Worm (Caenorhabditis elegans) whole organism, late embryonic: Measurements from ENCODE around the gene arrd-7.

ENCODE experiments used
- C08G9.2 ChIP-seq: sonication (generic microtip); optimal IDR thresholded peaks from 2 replicates; lab custom pipeline; 2016; ENCODE audit warnings: mild to moderate bottlenecking, missing genetic modification characterization, moderate library complexity, missing compliant biosample characterization
- K09A11.1 ChIP-seq: sonication (generic microtip); optimal IDR thresholded peaks from 2 replicates; lab custom pipeline; 2017; ENCODE audit warnings: antibody characterized with exemption, mild to moderate bottlenecking, missing genetic modification characterization, missing compliant biosample characterization; ENCODE audit not compliant: insufficient read depth
- T23F11.4 ChIP-seq: fragments of 200-800 bp; sonication (Bioruptor generic); optimal IDR thresholded peaks from 2 replicates; lab custom pipeline; 2018; ENCODE audit warnings: mild to moderate bottlenecking, missing genetic modification characterization, missing compliant biosample characterization
- Y22D7AL.16 ChIP-seq: sonication (generic microtip); optimal IDR thresholded peaks from 2 replicates; lab custom pipeline; 2016; ENCODE audit warnings: missing genetic modification characterization, missing compliant biosample characterization
- ahr-1 ChIP-seq: sonication (generic microtip); optimal IDR thresholded peaks from 2 replicates; lab custom pipeline; 2016; ENCODE audit warnings: missing genetic modification characterization, missing compliant biosample characterization
- ama-1 ChIP-seq: fragments of 150-350 bp; optimal IDR thresholded peaks from 2 replicates; lab custom pipeline; 2014
- ceh-19 ChIP-seq: fragments of 200-800 bp; sonication (Bioruptor generic); optimal IDR thresholded peaks from 2 replicates; lab custom pipeline; 2018; ENCODE audit warnings: mild to moderate bottlenecking, missing genetic modification characterization, missing compliant biosample characterization
- ceh-2 ChIP-seq: sonication (generic microtip); optimal IDR thresholded peaks from 2 replicates; lab custom pipeline; 2016; ENCODE audit warnings: missing genotype, missing genetic modification characterization, missing compliant biosample characterization
- ceh-22 ChIP-seq: sonication (generic microtip); optimal IDR thresholded peaks from 2 replicates; lab custom pipeline; 2017; ENCODE audit warnings: missing biosample characterization, missing genetic modification characterization
- ceh-24 ChIP-seq: sonication (generic microtip); optimal IDR thresholded peaks from 2 replicates; lab custom pipeline; 2016; ENCODE audit warnings: mild to moderate bottlenecking, missing genetic modification characterization, missing compliant biosample characterization
- ceh-30 ChIP-seq: fragments of 150-350 bp; optimal IDR thresholded peaks from 2 replicates; lab custom pipeline; 2014; ENCODE audit warnings: missing biosample characterization, missing genetic modification characterization
- ceh-31 ChIP-seq: sonication (generic microtip); optimal IDR thresholded peaks from 2 replicates; lab custom pipeline; 2016; ENCODE audit warnings: missing genetic modification characterization, missing compliant biosample characterization
- ceh-34 ChIP-seq: sonication (generic microtip); optimal IDR thresholded peaks from 2 replicates; lab custom pipeline; 2016; ENCODE audit warnings: mild to moderate bottlenecking, missing genetic modification characterization, missing compliant biosample characterization
- ceh-45 ChIP-seq: fragments of 200-800 bp; sonication (Bioruptor generic); IDR thresholded peaks from 2 replicates; pipeline ENCODE4 v1.3.6; 2022; ENCODE audit warnings: missing genetic modification reagents, missing genetic modification characterization, missing compliant biosample characterization
- ceh-48 ChIP-seq: sonication (generic microtip); optimal IDR thresholded peaks from 2 replicates; lab custom pipeline; 2016; ENCODE audit warnings: missing genetic modification characterization, inconsistent platforms, missing compliant biosample characterization
- ceh-6 ChIP-seq: fragments of 200-800 bp; sonication (Bioruptor generic); optimal IDR thresholded peaks from 2 replicates; lab custom pipeline; 2018; ENCODE audit warnings: mild to moderate bottlenecking, missing genetic modification characterization, missing compliant biosample characterization
- ceh-9 ChIP-seq: sonication (generic microtip); optimal IDR thresholded peaks from 2 replicates; lab custom pipeline; 2016; ENCODE audit warnings: mild to moderate bottlenecking, missing genetic modification characterization, inconsistent platforms, missing compliant biosample characterization
- che-1 ChIP-seq: sonication (generic microtip); optimal IDR thresholded peaks from 2 replicates; lab custom pipeline; 2016; ENCODE audit warnings: mild to moderate bottlenecking, missing genetic modification characterization, missing compliant biosample characterization
- dmd-4 ChIP-seq: sonication (generic microtip); optimal IDR thresholded peaks from 2 replicates; lab custom pipeline; 2016; ENCODE audit warnings: borderline replicate concordance, missing genetic modification characterization, missing compliant biosample characterization
- dve-1 ChIP-seq: sonication (generic microtip); optimal IDR thresholded peaks from 2 replicates; lab custom pipeline; 2017; ENCODE audit warnings: antibody characterized with exemption, mild to moderate bottlenecking, missing genetic modification characterization, missing compliant biosample characterization
- ets-4 ChIP-seq: sonication (generic microtip); optimal IDR thresholded peaks from 2 replicates; lab custom pipeline; 2016; ENCODE audit warnings: missing genetic modification characterization, missing compliant biosample characterization
- eyg-1 ChIP-seq: sonication (generic microtip); optimal IDR thresholded peaks from 2 replicates; lab custom pipeline; 2016; ENCODE audit warnings: missing genotype, missing genetic modification characterization, missing compliant biosample characterization
- fkh-6 ChIP-seq: sonication (generic microtip); optimal IDR thresholded peaks from 2 replicates; lab custom pipeline; 2016; ENCODE audit warnings: missing genetic modification characterization, missing compliant biosample characterization
- hlh-13 ChIP-seq: fragments of 200-800 bp; sonication (Bioruptor generic); optimal IDR thresholded peaks from 2 replicates; lab custom pipeline; 2018; ENCODE audit warnings: mild to moderate bottlenecking, missing genetic modification characterization, missing compliant biosample characterization
- hlh-15 ChIP-seq: sonication (generic microtip); optimal IDR thresholded peaks from 2 replicates; lab custom pipeline; 2016; ENCODE audit warnings: missing genetic modification characterization, missing compliant biosample characterization
- hlh-6 ChIP-seq: sonication (generic microtip); optimal IDR thresholded peaks from 2 replicates; lab custom pipeline; 2016; ENCODE audit warnings: missing genotype, missing genetic modification characterization, missing compliant biosample characterization
- lin-11 ChIP-seq: fragments of 200-800 bp; sonication (Bioruptor generic); optimal IDR thresholded peaks from 2 replicates; lab custom pipeline; 2018; ENCODE audit warnings: mild to moderate bottlenecking, missing genetic modification characterization, missing compliant biosample characterization
- madf-2 ChIP-seq: sonication (generic microtip); optimal IDR thresholded peaks from 2 replicates; lab custom pipeline; 2017; ENCODE audit warnings: missing genetic modification characterization, missing compliant biosample characterization
- nhr-232 ChIP-seq: sonication (generic microtip); optimal IDR thresholded peaks from 2 replicates; lab custom pipeline; 2016; ENCODE audit warnings: missing genetic modification characterization, missing compliant biosample characterization
- npax-4 ChIP-seq: sonication (generic microtip); optimal IDR thresholded peaks from 2 replicates; lab custom pipeline; 2016; ENCODE audit warnings: missing genetic modification characterization, missing compliant biosample characterization
- odd-2 ChIP-seq: sonication (generic microtip); optimal IDR thresholded peaks from 2 replicates; lab custom pipeline; 2017; ENCODE audit warnings: antibody characterized with exemption, mild to moderate bottlenecking, missing genetic modification characterization, missing compliant biosample characterization
- pat-9 ChIP-seq: fragments of 200-800 bp; sonication (Bioruptor generic); optimal IDR thresholded peaks from 2 replicates; lab custom pipeline; 2018; ENCODE audit warnings: mild to moderate bottlenecking, missing genetic modification characterization, moderate library complexity, missing compliant biosample characterization
- pha-2 ChIP-seq: sonication (generic microtip); optimal IDR thresholded peaks from 2 replicates; lab custom pipeline; 2017; ENCODE audit warnings: mild to moderate bottlenecking, missing genetic modification characterization, missing compliant biosample characterization
- pha-4 ChIP-seq: fragments of 150-350 bp; optimal IDR thresholded peaks from 2 replicates; lab custom pipeline; 2018; ENCODE audit warnings: missing biosample characterization, missing genetic modification reagents, missing genetic modification characterization
- pqm-1 ChIP-seq: sonication (generic microtip); optimal IDR thresholded peaks from 2 replicates; lab custom pipeline; 2016; ENCODE audit warnings: missing genetic modification characterization, missing compliant biosample characterization
- pros-1 ChIP-seq: fragments of 150-350 bp; optimal IDR thresholded peaks from 2 replicates; lab custom pipeline; 2014; ENCODE audit warnings: missing biosample characterization, missing genetic modification reagents, missing genetic modification characterization
- ref-2 ChIP-seq: sonication (generic microtip); optimal IDR thresholded peaks from 2 replicates; lab custom pipeline; 2016; ENCODE audit warnings: missing genetic modification characterization, missing compliant biosample characterization
- rnt-1 ChIP-seq: sonication (generic microtip); optimal IDR thresholded peaks from 2 replicates; lab custom pipeline; 2016; ENCODE audit warnings: missing genetic modification characterization, missing compliant biosample characterization
- sdc-2 ChIP-seq: sonication (generic microtip); optimal IDR thresholded peaks from 2 replicates; lab custom pipeline; 2016; ENCODE audit warnings: missing genotype, missing genetic modification characterization, missing compliant biosample characterization
- sox-2 ChIP-seq: fragments of 200-800 bp; sonication (Bioruptor generic); IDR thresholded peaks from 2 replicates; pipeline ENCODE4 v1.3.6; 2022; ENCODE audit warnings: missing genetic modification reagents, missing genetic modification characterization, missing compliant biosample characterization
- sox-4 ChIP-seq: sonication (generic microtip); optimal IDR thresholded peaks from 2 replicates; lab custom pipeline; 2017; ENCODE audit warnings: mild to moderate bottlenecking, missing genetic modification characterization, inconsistent platforms, missing compliant biosample characterization
- syd-9 ChIP-seq: sonication (generic microtip); optimal IDR thresholded peaks from 2 replicates; lab custom pipeline; 2016; ENCODE audit warnings: mild to moderate bottlenecking, missing genetic modification characterization, moderate library complexity, missing compliant biosample characterization
- tbx-2 ChIP-seq: sonication (generic microtip); optimal IDR thresholded peaks from 2 replicates; lab custom pipeline; 2016; ENCODE audit warnings: missing genetic modification characterization, missing compliant biosample characterization
- tbx-7 ChIP-seq: sonication (generic microtip); optimal IDR thresholded peaks from 2 replicates; lab custom pipeline; 2016; ENCODE audit warnings: missing genotype, missing genetic modification characterization, missing compliant biosample characterization
- ttx-3 ChIP-seq: sonication (generic microtip); optimal IDR thresholded peaks from 2 replicates; lab custom pipeline; 2016; ENCODE audit warnings: missing genetic modification reagents, missing genetic modification characterization, missing compliant biosample characterization
- unc-55 ChIP-seq: sonication (generic microtip); optimal IDR thresholded peaks from 2 replicates; lab custom pipeline; 2017; ENCODE audit warnings: missing biosample characterization, missing genetic modification reagents, missing genetic modification characterization
- unc-86 ChIP-seq: sonication (generic microtip); optimal IDR thresholded peaks from 2 replicates; lab custom pipeline; 2016; ENCODE audit warnings: missing genetic modification characterization, missing compliant biosample characterization
- ztf-16 ChIP-seq: sonication (generic microtip); optimal IDR thresholded peaks from 2 replicates; lab custom pipeline; 2017; ENCODE audit warnings: missing genetic modification characterization, missing compliant biosample characterization

The arrd-7 gene

DNA sequence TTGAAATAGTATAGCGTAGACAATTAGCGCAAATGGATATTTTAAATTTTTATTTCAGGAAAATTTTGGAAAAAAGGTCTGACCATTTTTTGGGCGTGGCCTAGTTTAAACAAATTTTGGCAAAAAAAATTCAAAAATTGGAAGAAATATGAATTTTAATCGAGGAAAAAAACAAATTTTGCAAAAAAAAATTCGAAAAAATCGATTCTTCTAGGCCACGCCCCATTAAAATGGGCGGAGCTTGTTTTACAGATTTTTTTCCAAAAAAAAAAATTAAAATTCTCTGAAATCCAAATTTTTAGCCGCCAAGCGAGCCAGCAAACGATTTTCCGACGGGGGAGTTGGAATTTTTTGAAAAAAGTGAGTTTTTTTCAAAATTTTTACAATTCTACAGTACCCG lies 13.1 kb downstream of the arrd-7 start, which contains the start of gene nadk-2:
Gene nadk-2 (plus strand): TSS at position 301 of the 400 bp plus-strand sequence.
- TF ChIP-seq ref-2 = no peak
- TF ChIP-seq pat-9 (tag; lab: Kevin White, UChicago) = no peak
- TF ChIP-seq ztf-16 = no peak
- TF ChIP-seq ceh-45 = no peak
- TF ChIP-seq pqm-1 = no peak
- no peak for TF ChIP-seq che-1 (tag; lab: Kevin White, UChicago)
- no peak for TF ChIP-seq ttx-3
- no peak for TF ChIP-seq ceh-34 (tag; lab: Kevin White, UChicago)
- no peak for TF ChIP-seq syd-9
- TF ChIP-seq madf-2 = no peak
- no peak for TF ChIP-seq ets-4 (tag; lab: Kevin White, UChicago)
- TF ChIP-seq K09A11.1 (tag; lab: Kevin White, UChicago) = no peak
- no peak for TF ChIP-seq pros-1 (tag; lab: Kevin White, UChicago)
- no peak for TF ChIP-seq eyg-1 (tag; lab: Kevin White, UChicago)
- TF ChIP-seq, all 69 proteins: peak for 0

- TF ChIP-seq pros-1 (tag; lab: Kevin White, UChicago) (no peak), sox-4 (tag; lab: Kevin White, UChicago) (no peak), hlh-6 (tag; lab: Kevin White, UChicago) (peak; percentile 61), che-1 (tag; lab: Kevin White, UChicago) (peak; percentile 48), tbx-2 (tag; lab: Kevin White, UChicago) (peak; percentile 97), sdc-2 (tag; lab: Kevin White, UChicago) (peak; percentile 78), lin-11 (tag; lab: Kevin White, UChicago) (peak; percentile 19), ceh-45 (no peak), ahr-1 (peak; percentile 92), fkh-6 (tag; lab: Kevin White, UChicago) (peak; percentile 67), ceh-24 (tag; lab: Kevin White, UChicago) (peak; percentile 30), ceh-30 (tag; lab: Kevin White, UChicago) (no peak), sox-2 (GFP tag; lab: Robert Waterston, UW) (no peak), pha-4 (tag; lab: Kevin White, UChicago) (no peak), dve-1 (tag; lab: Kevin White, UChicago) (no peak), nhr-232 (no peak), pha-2 (peak; percentile 35), ceh-31 (tag; lab: Kevin White, UChicago) (peak; percentile 99), hlh-15 (tag; lab: Kevin White, UChicago) (peak; percentile 73), ceh-22 (tag; lab: Kevin White, UChicago) (no peak), ceh-6 (GFP tag; lab: Kevin White, UChicago) (no peak), T23F11.4 (GFP tag; lab: Kevin White, UChicago) (peak; percentile 24), unc-55 (peak; percentile 22), Y22D7AL.16 (tag; lab: Kevin White, UChicago) (peak; percentile 42), ama-1 (no peak), ceh-34 (tag; lab: Kevin White, UChicago) (peak; percentile 93), C08G9.2 (tag; lab: Kevin White, UChicago) (peak; percentile 96), dmd-4 (tag; lab: Kevin White, UChicago) (peak; percentile 77), ztf-16 (peak; percentile 77), odd-2 (tag; lab: Kevin White, UChicago) (no peak), ceh-9 (tag; lab: Kevin White, UChicago) (no peak), madf-2 (peak; percentile 41), tbx-7 (tag; lab: Kevin White, UChicago) (peak; percentile 97), ref-2 (peak; percentile 98), ets-4 (tag; lab: Kevin White, UChicago) (peak; percentile 95), unc-86 (tag; lab: Kevin White, UChicago) (peak; percentile 80), ceh-2 (tag; lab: Kevin White, UChicago) (peak; percentile 97), eyg-1 (tag; lab: Kevin White, UChicago) (peak; percentile 54), rnt-1 (peak; percentile 98), ceh-19 (GFP tag; lab: Kevin White, UChicago) (peak; percentile 68), pqm-1 (peak; percentile 94), npax-4 (tag; lab: Kevin White, UChicago) (no peak), hlh-13 (no peak), ceh-48 (tag; lab: Kevin White, UChicago) (no peak)
Measured at ce11 chrII:12042108-12042960, 20.1 kb downstream of the arrd-7 start, which contains the start of gene ippk-1. ippk-1 (plus strand) TSS chrII:12042910.
